Worm (Caenorhabditis elegans) whole organism, L4 larva: Measurements from ENCODE around the gene T28H11.7.
"Not testable (repeated sequence)": the region's sequence is repeated elsewhere in the genome, so short reads cannot be mapped to it uniquely, and the experiment has no call there.

ENCODE experiments used
- F26F4.8 ChIP-seq: fragments of 200-800 bp; sonication (Bioruptor generic); conservative IDR thresholded peaks from 2 replicates; pipeline ENCODE4 v1.3.6; 2022; ENCODE audit warnings: missing genetic modification characterization, missing compliant biosample characterization
- F49E8.2 ChIP-seq: sonication (generic microtip); optimal IDR thresholded peaks from 2 replicates; lab custom pipeline; 2016; ENCODE audit warnings: missing compliant biosample characterization, mild to moderate bottlenecking, missing genetic modification characterization, borderline replicate concordance
- R02D3.7 ChIP-seq: fragments of 150-350 bp; sonication (generic microtip); optimal IDR thresholded peaks from 3 replicates; lab custom pipeline; 2014; ENCODE audit warnings: missing biosample characterization, missing genetic modification characterization
- T20F7.1 ChIP-seq: fragments of 200-800 bp; sonication (Bioruptor generic); optimal IDR thresholded peaks from 2 replicates; lab custom pipeline; 2018; ENCODE audit warnings: mild to moderate bottlenecking, missing genetic modification characterization, missing compliant biosample characterization
- T26A8.4 ChIP-seq: fragments of 200-800 bp; sonication (Bioruptor generic); IDR thresholded peaks from 2 replicates; pipeline ENCODE4 v1.3.6; 2022; ENCODE audit warnings: missing genetic modification characterization, missing compliant biosample characterization
- Y105C5A.15 ChIP-seq: fragments of 200-800 bp; sonication (Bioruptor generic); IDR thresholded peaks from 2 replicates; pipeline ENCODE4 v1.3.6; 2022; ENCODE audit warnings: missing genetic modification characterization, missing compliant biosample characterization
- Y48G9A.11 ChIP-seq: fragments of 200-800 bp; sonication (Bioruptor generic); IDR thresholded peaks from 2 replicates; pipeline ENCODE4 v1.3.6; 2022; ENCODE audit warnings: missing genetic modification reagents, missing genetic modification characterization, missing compliant biosample characterization
- Y75B8A.6 ChIP-seq: fragments of 200-800 bp; sonication (Bioruptor generic); IDR thresholded peaks from 2 replicates; pipeline ENCODE4 v1.3.6; 2022; ENCODE audit warnings: missing genetic modification reagents, missing genetic modification characterization, missing compliant biosample characterization
- ZK337.2 ChIP-seq: fragments of 200-800 bp; sonication (Bioruptor generic); IDR thresholded peaks from 2 replicates; pipeline ENCODE4 v1.3.6; 2022; ENCODE audit warnings: missing genetic modification reagents, missing genetic modification characterization, missing compliant biosample characterization
- ama-1 ChIP-seq: fragments of 150-350 bp; optimal IDR thresholded peaks from 2 replicates; lab custom pipeline; 2014; ENCODE audit warnings: inconsistent platforms, mixed read lengths
- ceh-28 ChIP-seq: fragments of 150-350 bp; optimal IDR thresholded peaks from 2 replicates; lab custom pipeline; 2014; ENCODE audit warnings: missing biosample characterization, missing genetic modification reagents, missing genetic modification characterization
- ceh-32 ChIP-seq: sonication (generic microtip); optimal IDR thresholded peaks from 2 replicates; lab custom pipeline; 2016; ENCODE audit warnings: mild to moderate bottlenecking, missing genetic modification characterization, missing compliant biosample characterization; ENCODE audit not compliant: poor library complexity
- ceh-44 ChIP-seq: fragments of 200-800 bp; sonication (Bioruptor generic); IDR thresholded peaks from 2 replicates; pipeline ENCODE4 v1.3.6; 2022; ENCODE audit warnings: missing genetic modification reagents, missing genetic modification characterization, missing compliant biosample characterization
- ceh-62 ChIP-seq: sonication (generic microtip); optimal IDR thresholded peaks from 2 replicates; lab custom pipeline; 2017; ENCODE audit warnings: missing biosample characterization, missing genetic modification characterization
- ctbp-1 ChIP-seq: fragments of 200-800 bp; sonication (Bioruptor generic); IDR thresholded peaks from 2 replicates; pipeline ENCODE4 v1.3.6; 2022; ENCODE audit warnings: missing genetic modification reagents, missing genetic modification characterization, missing compliant biosample characterization
- dmd-9 ChIP-seq: fragments of 200-800 bp; sonication (Bioruptor generic); IDR thresholded peaks from 2 replicates; pipeline ENCODE4 v1.3.6; 2022; ENCODE audit warnings: missing genetic modification reagents, missing genetic modification characterization, missing compliant biosample characterization
- dve-1 ChIP-seq: sonication (generic microtip); optimal IDR thresholded peaks from 2 replicates; lab custom pipeline; 2017; ENCODE audit warnings: antibody characterized with exemption, mild to moderate bottlenecking, missing genetic modification characterization, missing compliant biosample characterization; ENCODE audit not compliant: insufficient read depth
- fos-1 ChIP-seq: fragments of 150-350 bp; optimal IDR thresholded peaks from 2 replicates; lab custom pipeline; 2014; ENCODE audit warnings: missing biosample characterization, missing genetic modification characterization
- hif-1 ChIP-seq, 2 experiments: sonication (generic microtip); optimal IDR thresholded peaks; 2 replicates each; lab custom pipeline; 2016 to 2017; ENCODE audit warnings: missing compliant biosample characterization in 2 of 2, missing genetic modification characterization in 2 of 2, missing genetic modification reagents in 2 of 2, missing genotype in 2 of 2, mild to moderate bottlenecking in 1 of 2
- hlh-11 ChIP-seq: fragments of 200-800 bp; sonication (Bioruptor generic); optimal IDR thresholded peaks from 2 replicates; lab custom pipeline; 2018; ENCODE audit warnings: mild to moderate bottlenecking, missing genetic modification characterization, missing compliant biosample characterization
- lim-7 ChIP-seq: fragments of 200-800 bp; sonication (Bioruptor generic); IDR thresholded peaks from 2 replicates; pipeline ENCODE4 v1.3.6; 2022; ENCODE audit warnings: missing genetic modification characterization, missing compliant biosample characterization
- lin-38 ChIP-seq: fragments of 200-800 bp; sonication (Bioruptor generic); IDR thresholded peaks from 2 replicates; pipeline ENCODE4 v1.3.6; 2022; ENCODE audit warnings: missing genetic modification reagents, missing genetic modification characterization, missing compliant biosample characterization
- lir-3 ChIP-seq: sonication (generic microtip); optimal IDR thresholded peaks from 2 replicates; lab custom pipeline; 2016; ENCODE audit warnings: mild to moderate bottlenecking, missing genetic modification characterization, missing compliant biosample characterization
- lsy-2 ChIP-seq, 2 experiments: fragments of 150-350 bp in 1 of 2; sonication (generic microtip) in 1 of 2; optimal IDR thresholded peaks; 2 replicates each; lab custom pipeline; 2014 to 2017; ENCODE audit warnings: missing biosample characterization in 2 of 2, missing genetic modification characterization in 2 of 2
- madf-5 ChIP-seq, 2 experiments: fragments of 200-800 bp; sonication (Bioruptor generic); IDR thresholded peaks; 2 replicates each; pipeline ENCODE4 v1.3.6; 2022; ENCODE audit warnings: missing compliant biosample characterization in 2 of 2, missing genetic modification characterization in 2 of 2
- mdt-29 ChIP-seq: fragments of 200-800 bp; sonication (Bioruptor generic); IDR thresholded peaks from 2 replicates; pipeline ENCODE4 v1.3.6; 2022; ENCODE audit warnings: missing genetic modification reagents, missing genetic modification characterization, missing compliant biosample characterization
- mes-2 ChIP-seq: sonication (generic microtip); optimal IDR thresholded peaks from 2 replicates; lab custom pipeline; 2016; ENCODE audit warnings: missing genotype, mild to moderate bottlenecking, missing genetic modification characterization, missing compliant biosample characterization; ENCODE audit not compliant: poor library complexity, severe bottlenecking
- nhr-102 ChIP-seq: sonication (generic microtip); optimal IDR thresholded peaks from 2 replicates; lab custom pipeline; 2016; ENCODE audit warnings: mild to moderate bottlenecking, missing genetic modification characterization, moderate library complexity, missing compliant biosample characterization
- nhr-237 ChIP-seq: sonication (generic microtip); optimal IDR thresholded peaks from 2 replicates; lab custom pipeline; 2017; ENCODE audit warnings: missing biosample characterization, missing genetic modification characterization
- pha-4 ChIP-seq, 2 experiments: fragments of 150-350 bp in 1 of 2; fragments of 200-800 bp in 1 of 2; sonication (Bioruptor generic) in 1 of 2; IDR thresholded peaks in 1 of 2; optimal IDR thresholded peaks in 1 of 2; 2 replicates each; pipeline versions ENCODE4 v1.3.6 to Lab custom; 2014 to 2022; ENCODE audit warnings: missing genetic modification characterization in 2 of 2, missing genetic modification reagents in 2 of 2, missing biosample characterization in 1 of 2, missing compliant biosample characterization in 1 of 2
- set-16 ChIP-seq: fragments of 200-800 bp; sonication (Bioruptor generic); IDR thresholded peaks from 2 replicates; pipeline ENCODE4 v1.3.6; 2022; ENCODE audit warnings: missing genetic modification reagents, missing genetic modification characterization, missing compliant biosample characterization
- snpc-1.2 ChIP-seq: fragments of 200-800 bp; sonication (Bioruptor generic); IDR thresholded peaks from 2 replicates; pipeline ENCODE4 v1.3.6; 2022; ENCODE audit warnings: missing genetic modification reagents, missing genetic modification characterization, missing compliant biosample characterization
- snpc-4 ChIP-seq: fragments of 150-350 bp; optimal IDR thresholded peaks from 2 replicates; lab custom pipeline; 2014; ENCODE audit warnings: missing biosample characterization, missing genetic modification characterization
- unc-130 ChIP-seq: sonication (generic microtip); optimal IDR thresholded peaks from 2 replicates; lab custom pipeline; 2016; ENCODE audit warnings: missing genetic modification reagents, missing genetic modification characterization, missing compliant biosample characterization
- unc-39 ChIP-seq: sonication (generic microtip); optimal IDR thresholded peaks from 2 replicates; lab custom pipeline; 2017; ENCODE audit warnings: missing biosample characterization, missing genetic modification characterization
- zfp-3 ChIP-seq: fragments of 200-800 bp; sonication (Bioruptor generic); conservative IDR thresholded peaks from 2 replicates; pipeline ENCODE4 v1.3.6; 2022; ENCODE audit warnings: missing genetic modification reagents, missing genetic modification characterization, missing compliant biosample characterization
- zip-2 ChIP-seq: fragments of 150-350 bp; optimal IDR thresholded peaks from 2 replicates; lab custom pipeline; 2014; ENCODE audit warnings: missing biosample characterization, missing genetic modification characterization

Gene T28H11.7

DNA sequence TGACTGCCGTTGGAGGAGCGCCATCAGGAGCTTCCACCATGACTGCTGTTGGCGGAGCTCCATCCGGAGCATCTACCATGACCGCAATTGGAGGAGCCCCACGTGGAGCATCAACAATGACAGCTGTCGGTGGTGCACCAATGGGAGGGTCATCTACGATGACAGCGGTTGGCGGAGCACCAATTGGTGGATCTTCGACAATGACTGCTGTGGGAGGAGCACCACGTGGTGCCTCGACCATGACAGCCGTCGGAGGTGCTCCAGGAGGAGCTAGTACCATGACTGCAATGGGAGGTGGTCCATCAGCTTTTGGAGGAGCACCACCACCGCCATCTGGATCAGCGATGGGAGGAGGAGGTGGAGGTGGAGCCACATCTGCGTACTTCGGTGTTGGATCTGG, at the start of gene T28H11.7:
T28H11.7 (minus strand) TSS at position 101 of the 400 bp plus-strand sequence.
- peak; percentile 82 for TF ChIP-seq set-16 (GFP tag; lab: Robert Waterston, UW)
- TF ChIP-seq, all 104 proteins: peak for 1; not testable (repeated sequence) for 103

DNA sequence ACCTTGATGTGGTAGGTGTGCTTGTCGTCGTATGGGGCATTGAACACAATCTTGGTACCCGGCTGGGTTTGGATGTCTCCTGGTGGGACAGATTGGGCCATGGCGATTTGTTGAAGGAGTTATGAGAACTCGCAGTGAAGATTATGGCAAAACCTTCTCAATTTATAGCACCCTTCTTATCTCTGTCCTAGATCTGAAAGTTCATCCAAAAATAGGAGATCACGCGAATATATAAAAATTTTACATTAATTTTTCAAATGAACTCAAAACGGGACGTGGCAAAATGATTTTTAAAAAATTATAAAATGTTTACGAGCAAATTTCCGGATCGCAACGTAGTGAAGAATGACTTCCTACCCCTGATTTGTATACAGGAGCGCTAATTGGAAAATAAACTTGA, 48.0 kb upstream of the T28H11.7 start, which contains the start of gene msp-53:
msp-53 (minus strand) TSS at position 101 of the 400 bp plus-strand sequence.
- not testable (repeated sequence) for TF ChIP-seq R02D3.7; hif-1 (tag; optimal IDR thresholded peaks at IDR 0.05; lab: Kevin White, UChicago); lir-3 (tag; lab: Kevin White, UChicago)

- TF ChIP-seq lin-38 (GFP tag; lab: Robert Waterston, UW) = peak; percentile 36; the same call in 1 of the 2 replicates
- TF ChIP-seq Y105C5A.15 = 0 out of 2 replicates have a peak, but pooled peaks have one; percentile 35
- peak; percentile 50 for TF ChIP-seq nhr-102 (tag; lab: Kevin White, UChicago)
- TF ChIP-seq Y48G9A.11 (GFP tag; lab: Robert Waterston, UW) = 0 out of 2 replicates have a peak, but pooled peaks have one; percentile 16
- no peak for TF ChIP-seq dmd-9 (GFP tag; lab: Robert Waterston, UW)
- peak; percentile 97 for TF ChIP-seq snpc-1.2
- no peak for TF ChIP-seq ctbp-1 (GFP tag; lab: Robert Waterston, UW)
- peak; percentile 63; the same call in 1 of the 2 replicates for TF ChIP-seq mdt-29 (GFP tag; lab: Robert Waterston, UW)
- no peak for TF ChIP-seq pha-4 (GFP tag; IDR thresholded peaks at IDR 0.05; lab: Robert Waterston, UW)
- no peak for TF ChIP-seq pha-4 (tag; optimal IDR thresholded peaks at IDR 0.05; lab: Kevin White, UChicago)
- TF ChIP-seq madf-5 (GFP tag; IDR thresholded peaks at IDR 0.05; lab: Robert Waterston, UW) = no peak
- no peak for TF ChIP-seq ceh-44 (GFP tag; lab: Robert Waterston, UW)
- TF ChIP-seq unc-130 (GFP tag; lab: Kevin White, UChicago) = peak; percentile 29
- TF ChIP-seq snpc-4 (tag; lab: Kevin White, UChicago) = peak; percentile 80
- peak; percentile 25 for TF ChIP-seq dve-1 (tag; lab: Kevin White, UChicago)
- no peak for TF ChIP-seq lim-7 (GFP tag; lab: Robert Waterston, UW)
- TF ChIP-seq T26A8.4 (GFP tag; lab: Robert Waterston, UW) = peak; percentile 47
- peak; percentile 1 for TF ChIP-seq F49E8.2 (tag; lab: Kevin White, UChicago)
- peak; percentile 43 for TF ChIP-seq mes-2 (tag; lab: Kevin White, UChicago)
- TF ChIP-seq hlh-11 (tag; lab: Kevin White, UChicago) = peak; percentile 5
- TF ChIP-seq nhr-237 (tag; lab: Kevin White, UChicago) = no peak
Observed at ce11 chrIV:5063297-5063696, 46.3 kb upstream of the T28H11.7 start.

ce11 chrIV:5062278-5062677, 45.3 kb upstream of the T28H11.7 start, which contains the start of gene msp-57:
Gene msp-57, plus strand, starts transcription at chrIV:5062578.
- TF ChIP-seq lsy-2 (tag; optimal IDR thresholded peaks at IDR 0.05; lab: Kevin White, UChicago); ceh-62 (tag; lab: Kevin White, UChicago); mdt-29 (GFP tag; lab: Robert Waterston, UW): not testable (repeated sequence)

- no peak for TF ChIP-seq mes-2 (tag; lab: Kevin White, UChicago)
- TF ChIP-seq ZK337.2 (GFP tag; lab: Robert Waterston, UW) = no peak
- no peak for TF ChIP-seq fos-1 (tag; lab: Kevin White, UChicago)
- no peak for TF ChIP-seq ceh-32 (tag; lab: Kevin White, UChicago)
- no peak for TF ChIP-seq ama-1 (lab: Kevin White, UChicago)
- no peak for TF ChIP-seq pha-4 (GFP tag; IDR thresholded peaks at IDR 0.05; lab: Robert Waterston, UW)
- TF ChIP-seq pha-4 (tag; optimal IDR thresholded peaks at IDR 0.05; lab: Kevin White, UChicago) = no peak
- TF ChIP-seq ceh-44 (GFP tag; lab: Robert Waterston, UW) = no peak
- no peak for TF ChIP-seq F26F4.8 (GFP tag; lab: Robert Waterston, UW)
- TF ChIP-seq ceh-62 (tag; lab: Kevin White, UChicago) = no peak
- no peak for TF ChIP-seq zip-2
- no peak for TF ChIP-seq zfp-3
- no peak for TF ChIP-seq ceh-28 (tag; lab: Kevin White, UChicago)
- no peak for TF ChIP-seq unc-39 (tag; lab: Kevin White, UChicago)
- no peak for TF ChIP-seq hlh-11 (tag; lab: Kevin White, UChicago)
- no peak for TF ChIP-seq Y75B8A.6
- no peak for TF ChIP-seq ctbp-1 (GFP tag; lab: Robert Waterston, UW)
- no peak for TF ChIP-seq T20F7.1 (GFP tag; lab: Kevin White, UChicago)
Observed at ce11 chrIV:5060984-5061383, 44.0 kb upstream of the T28H11.7 start, which contains the start of gene C09B9.7. Gene C09B9.7, minus strand, starts transcription at chrIV:5061084.
